Fruit fly (Drosophila melanogaster) whole organism: ENCODE measurements around the gene Gba1a.

Source experiments
- Dll ChIP-seq: fragments of >200 bp; optimal IDR thresholded peaks from 2 replicates; lab custom pipeline; 2017
- EcR ChIP-seq, 2 experiments: fragments of >200 bp; optimal IDR thresholded peaks; 2 replicates each; lab custom pipeline; 2017; ENCODE audit warnings: missing biosample characterization in 2 of 2, missing genetic modification characterization in 2 of 2, missing genetic modification reagents in 2 of 2

dm6 chr3R:23736365-23736764 is 35.9 kb downstream of the Gba1a start:
- no peak for TF ChIP-seq Dll (lab: Kevin White, UChicago)
- no peak for TF ChIP-seq EcR (GFP tag; optimal IDR thresholded peaks at IDR 0.05; lab: Kevin White, UChicago)
